Worm (Caenorhabditis elegans): Measurements from ENCODE around the gene memi-1.

memi-1 gene

ce11 chrIV:4760378-4761084, at the start of gene memi-1, which contains the start of gene cyp-31A3:
TSS of gene memi-1 (minus strand) at chrIV:4760428.
TSS of gene cyp-31A3 (plus strand) at chrIV:4761049.
- TF ChIP-seq zip-5 (tag; optimal IDR thresholded peaks at IDR 0.05) (no peak), sdc-2 (tag; optimal IDR thresholded peaks at IDR 0.05) (no peak), C08G9.2 (tag; optimal IDR thresholded peaks at IDR 0.05) (no peak), ama-1 (optimal IDR thresholded peaks at IDR 0.05) (no peak), ceh-48 (tag; optimal IDR thresholded peaks at IDR 0.05) (no peak), ceh-24 (tag; optimal IDR thresholded peaks at IDR 0.05) (no peak), fkh-6 (tag; optimal IDR thresholded peaks at IDR 0.05) (no peak), ets-4 (tag; optimal IDR thresholded peaks at IDR 0.05) (no peak), ceh-2 (tag; optimal IDR thresholded peaks at IDR 0.05) (no peak), ceh-19 (GFP tag; optimal IDR thresholded peaks at IDR 0.05) (no peak), ceh-6 (GFP tag; optimal IDR thresholded peaks at IDR 0.05) (no peak), nhr-232 (tag; optimal IDR thresholded peaks at IDR 0.05) (no peak)

DNA sequence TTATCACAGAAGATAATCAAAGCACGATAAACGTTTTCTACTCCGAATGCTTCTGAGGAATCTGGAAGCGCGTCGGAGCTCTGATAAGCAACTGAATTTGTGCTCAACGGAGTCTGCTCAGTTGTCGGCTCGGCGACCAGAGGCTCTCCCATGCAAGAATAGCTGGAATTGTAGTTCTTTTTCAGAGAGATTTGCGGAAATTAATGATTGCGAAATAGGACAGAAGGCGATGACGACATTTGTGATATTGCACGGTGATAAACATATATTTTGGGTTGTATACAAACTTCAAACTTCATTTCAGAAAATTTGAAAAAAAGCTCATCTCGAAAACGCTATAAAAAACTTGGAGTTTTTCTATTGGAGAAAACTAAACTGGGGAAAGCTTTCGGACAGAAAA, 49.6 kb upstream of the memi-1 start, which contains the start of gene H06H21.37:
Gene H06H21.37 (minus strand): TSS at position 162 of the 400 bp plus-strand sequence.
- TF ChIP-seq pag-3 (tag; optimal IDR thresholded peaks at IDR 0.05; ENCODE audit: borderline replicate concordance) (no peak), unc-55 (GFP tag; optimal IDR thresholded peaks at IDR 0.05) (no peak), ttx-3 (tag; optimal IDR thresholded peaks at IDR 0.05) (no peak), ahr-1 (tag; optimal IDR thresholded peaks at IDR 0.05) (no peak), Y22D7AL.16 (tag; optimal IDR thresholded peaks at IDR 0.05) (no peak), unc-86 (tag; optimal IDR thresholded peaks at IDR 0.05) (no peak), npax-4 (tag; optimal IDR thresholded peaks at IDR 0.05) (no peak), C08G9.2 (tag; optimal IDR thresholded peaks at IDR 0.05) (no peak), madf-2 (tag; optimal IDR thresholded peaks at IDR 0.05) (no peak)

- TF ChIP-seq gmeb-2 (tag; optimal IDR thresholded peaks at IDR 0.05) (no peak), ceh-18 (tag; optimal IDR thresholded peaks at IDR 0.05) (no peak), fax-1 (tag; optimal IDR thresholded peaks at IDR 0.05) (no peak), ceh-2 (tag; optimal IDR thresholded peaks at IDR 0.05) (no peak), hlh-15 (tag; optimal IDR thresholded peaks at IDR 0.05) (no peak), ama-1 (optimal IDR thresholded peaks at IDR 0.05) (no peak), pax-1 (tag; optimal IDR thresholded peaks at IDR 0.05) (no peak), hlh-13 (GFP tag; optimal IDR thresholded peaks at IDR 0.05) (no peak), syd-9 (tag; optimal IDR thresholded peaks at IDR 0.05) (no peak), sox-2 (GFP tag; IDR thresholded peaks at IDR 0.05) (no peak), tbx-7 (tag; optimal IDR thresholded peaks at IDR 0.05) (no peak), elt-4 (tag; optimal IDR thresholded peaks at IDR 0.05) (no peak), npax-4 (tag; optimal IDR thresholded peaks at IDR 0.05) (no peak), tbx-2 (tag; optimal IDR thresholded peaks at IDR 0.05) (no peak)
Measured at ce11 chrIV:4809397-4809796, 49.2 kb upstream of the memi-1 start, which contains the start of gene ubxn-6. TSS of gene ubxn-6 (minus strand) at chrIV:4809497.

- TF ChIP-seq ceh-34 (tag; optimal IDR thresholded peaks at IDR 0.05) (no peak), ceh-24 (tag; optimal IDR thresholded peaks at IDR 0.05) (no peak), fkh-6 (tag; optimal IDR thresholded peaks at IDR 0.05) (no peak), F13H6.1 (tag; optimal IDR thresholded peaks at IDR 0.05) (no peak), hlh-15 (tag; optimal IDR thresholded peaks at IDR 0.05) (no peak)
Measured at ce11 chrIV:4807219-4807618, 47.0 kb upstream of the memi-1 start, which contains the start of gene H06H21.11. TSS of gene H06H21.11 (minus strand) at chrIV:4807319.

DNA sequence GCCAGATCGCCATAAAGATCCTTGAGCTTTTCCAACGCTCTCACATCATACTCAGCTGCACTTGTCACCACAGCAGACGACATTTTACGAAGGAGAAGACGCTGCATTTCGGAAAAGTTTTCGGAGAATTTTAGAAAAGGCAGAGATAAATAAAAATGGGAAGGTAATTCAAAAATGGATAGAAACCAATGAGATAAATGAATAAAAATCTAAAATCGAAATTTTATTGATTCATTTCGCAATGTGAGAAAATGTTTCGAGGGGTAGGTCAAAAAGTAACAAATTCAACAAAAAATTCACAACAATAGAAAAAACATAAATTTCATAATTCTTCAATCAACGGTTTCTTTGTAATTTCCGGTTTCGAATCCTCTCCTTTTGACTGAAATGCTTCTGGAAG, 46.3 kb upstream of the memi-1 start, which contains the start of gene dpf-5:
Gene dpf-5 (minus strand): TSS at position 101 of the 400 bp plus-strand sequence.
- no peak for TF ChIP-seq rnt-1 (tag; optimal IDR thresholded peaks at IDR 0.05)
- TF ChIP-seq pha-4 (tag; optimal IDR thresholded peaks at IDR 0.05): no peak
- no peak for TF ChIP-seq pha-2 (tag; optimal IDR thresholded peaks at IDR 0.05)
- no peak for TF ChIP-seq fkh-6 (tag; optimal IDR thresholded peaks at IDR 0.05)
- no peak for TF ChIP-seq ceh-18 (tag; optimal IDR thresholded peaks at IDR 0.05)
- no peak for TF ChIP-seq dve-1 (tag; optimal IDR thresholded peaks at IDR 0.05)
- no peak for TF ChIP-seq tbx-2 (tag; optimal IDR thresholded peaks at IDR 0.05)
- no peak for TF ChIP-seq tbx-7 (tag; optimal IDR thresholded peaks at IDR 0.05)
- TF ChIP-seq hlh-30 (tag; optimal IDR thresholded peaks at IDR 0.05; ENCODE audit: insufficient read depth): no peak
- TF ChIP-seq K02D7.2 (tag; optimal IDR thresholded peaks at IDR 0.05): no peak
- no peak for TF ChIP-seq F13H6.1 (tag; optimal IDR thresholded peaks at IDR 0.05)
- no peak for TF ChIP-seq nhr-11 (tag; optimal IDR thresholded peaks at IDR 0.05)
- TF ChIP-seq elt-4 (tag; optimal IDR thresholded peaks at IDR 0.05): no peak

Measured in whole organism, late embryonic.